Fruit fly (Drosophila melanogaster) whole organism, prepupa: ENCODE results near the gene mRpS23.

Experiments used
- CG10669 ChIP-seq: fragments of 200-800 bp; sonication (Bioruptor generic); optimal IDR thresholded peaks from 3 replicates; lab custom pipeline; 2018; ENCODE audit warnings: missing biosample characterization, mild to moderate bottlenecking, missing genetic modification characterization, moderate library complexity
- CG15336 ChIP-seq: fragments of 200-800 bp; sonication (Bioruptor generic); IDR thresholded peaks from 2 replicates; pipeline ENCODE4 v1.3.6; 2022; ENCODE audit warnings: missing biosample characterization, missing genetic modification characterization
- CG1621 ChIP-seq: fragments of 200-800 bp; sonication (Bioruptor generic); optimal IDR thresholded peaks from 3 replicates; lab custom pipeline; 2018; ENCODE audit warnings: missing biosample characterization, mild to moderate bottlenecking, missing genetic modification characterization
- CG34406 ChIP-seq: fragments of 200-800 bp; sonication (Bioruptor generic); optimal IDR thresholded peaks from 3 replicates; lab custom pipeline; 2016; ENCODE audit warnings: missing biosample characterization, missing genetic modification characterization
- Eip75B ChIP-seq: fragments of 200-800 bp; sonication (Bioruptor generic); optimal IDR thresholded peaks from 3 replicates; lab custom pipeline; 2016; ENCODE audit warnings: missing biosample characterization, missing genetic modification characterization
- Ets21C ChIP-seq: fragments of 200-800 bp; sonication (Bioruptor generic); optimal IDR thresholded peaks from 3 replicates; lab custom pipeline; 2016; ENCODE audit warnings: missing biosample characterization, missing genetic modification characterization
- Hr39 ChIP-seq: fragments of 200-800 bp; sonication (Bioruptor generic); optimal IDR thresholded peaks from 2 replicates; lab custom pipeline; 2016; ENCODE audit warnings: missing biosample characterization, missing genetic modification characterization
- Met ChIP-seq: fragments of 200-800 bp; sonication (Bioruptor generic); optimal IDR thresholded peaks from 3 replicates; lab custom pipeline; 2016; ENCODE audit warnings: missing biosample characterization, missing genetic modification characterization
- OdsH ChIP-seq: fragments of 200-800 bp; sonication (Bioruptor generic); optimal IDR thresholded peaks from 3 replicates; lab custom pipeline; 2016; ENCODE audit warnings: missing biosample characterization, missing genetic modification characterization
- Sox102F ChIP-seq: fragments of 200-800 bp; sonication (Bioruptor generic); optimal IDR thresholded peaks from 2 replicates; lab custom pipeline; 2016; ENCODE audit warnings: missing biosample characterization, mild to moderate bottlenecking, missing genetic modification characterization
- acj6 ChIP-seq: fragments of 200-800 bp; sonication (Bioruptor generic); optimal IDR thresholded peaks from 3 replicates; lab custom pipeline; 2016; ENCODE audit warnings: missing biosample characterization, missing genetic modification characterization
- fd59A ChIP-seq: fragments of 200-800 bp; sonication (Bioruptor generic); optimal IDR thresholded peaks from 2 replicates; lab custom pipeline; 2017; ENCODE audit warnings: missing biosample characterization, mild to moderate bottlenecking, missing genetic modification characterization, missing genetic modification reagents
- salr ChIP-seq, 2 experiments: fragments of 200-800 bp; sonication (Bioruptor generic); optimal IDR thresholded peaks; 3 replicates each; lab custom pipeline; 2016 to 2018; ENCODE audit warnings: missing biosample characterization in 2 of 2, missing genetic modification characterization in 2 of 2, mild to moderate bottlenecking in 1 of 2
- spab ChIP-seq: fragments of 200-800 bp; sonication (Bioruptor generic); optimal IDR thresholded peaks from 2 replicates; lab custom pipeline; 2017; ENCODE audit warnings: missing biosample characterization, mild to moderate bottlenecking, missing genetic modification characterization, missing genetic modification reagents

DNA sequence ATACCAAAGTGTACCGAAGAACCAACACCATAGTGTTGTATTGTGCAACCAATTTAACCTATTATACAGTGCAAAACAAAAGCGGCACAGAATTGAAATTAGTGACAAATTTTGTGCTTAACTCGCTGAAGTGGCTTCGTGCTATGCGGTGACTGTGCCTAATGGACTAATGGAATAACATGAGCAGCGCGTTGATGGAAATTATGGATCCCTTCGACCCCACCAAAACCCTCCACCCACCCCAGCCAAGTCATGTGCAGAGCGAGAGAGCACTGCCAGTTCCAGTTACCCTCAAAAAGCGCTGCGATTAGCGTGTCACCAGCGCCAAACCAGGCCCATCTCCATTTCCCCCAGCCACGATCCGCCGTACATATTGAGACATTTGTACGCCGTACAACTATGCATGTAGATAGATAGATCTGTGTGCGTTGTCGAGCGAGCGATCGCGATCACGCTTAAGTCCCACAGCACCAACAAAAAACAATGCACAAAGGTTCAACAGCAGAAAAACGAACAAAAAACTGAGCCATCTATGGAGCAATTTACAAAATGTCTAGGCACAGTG is 32.7 kb downstream of the mRpS23 start:
- TF ChIP-seq CG10669 (GFP tag; lab: Kevin White, UChicago) (no peak), OdsH (GFP tag; lab: Kevin White, UChicago) (no peak), Sox102F (GFP tag; lab: Kevin White, UChicago) (no peak), CG15336 (GFP tag; lab: Robert Waterston, UW) (no peak), acj6 (no peak), salr (GFP tag; optimal IDR thresholded peaks at IDR 0.05; lab: Kevin White, UChicago) (no peak), CG1621 (no peak), Eip75B (no peak), spab (GFP tag; lab: Kevin White, UChicago) (no peak), Met (GFP tag; lab: Kevin White, UChicago) (no peak), fd59A (GFP tag; lab: Kevin White, UChicago) (no peak), Ets21C (GFP tag; lab: Kevin White, UChicago) (no peak), Hr39 (no peak), CG34406 (no peak)
